Worm (Caenorhabditis elegans): ENCODE results near the gene pod-2.

The pod-2 gene

ce11 chrII:1140689-1141088 lies 4.1 kb downstream of the pod-2 start, which contains the start of gene W09B6.4:
W09B6.4 (minus strand) TSS chrII:1140839.
- TF ChIP-seq egl-43 (GFP tag; IDR thresholded peaks at IDR 0.05) (no peak), saeg-2 (GFP tag; IDR thresholded peaks at IDR 0.05) (no peak), unc-62 (GFP tag; optimal IDR thresholded peaks at IDR 0.05 in 1 of 2) (peak in 1 of 2 experiments; percentile 15), unc-62 (tag; optimal IDR thresholded peaks at IDR 0.05) (no peak), dve-1 (tag; optimal IDR thresholded peaks at IDR 0.05; ENCODE audit: insufficient read depth) (peak; percentile 64), ztf-7 (tag; optimal IDR thresholded peaks at IDR 0.05) (no peak), lin-13 (GFP tag; optimal IDR thresholded peaks at IDR 0.05) (no peak), mep-1 (tag; optimal IDR thresholded peaks at IDR 0.05) (peak; percentile 22), hlh-30 (tag; optimal IDR thresholded peaks at IDR 0.05; ENCODE audit: insufficient read depth) (peak; percentile 44), T20F7.1 (GFP tag; optimal IDR thresholded peaks at IDR 0.05) (peak; percentile 35), daf-8 (GFP tag; IDR thresholded peaks at IDR 0.05) (no peak), aha-1 (tag) (no peak), ama-1 (optimal IDR thresholded peaks at IDR 0.05) (peak; percentile 32), hif-1 (tag; optimal IDR thresholded peaks at IDR 0.05) (no peak), dmd-6 (GFP tag; IDR thresholded peaks at IDR 0.05) (peak; percentile 35), nhr-77 (tag; optimal IDR thresholded peaks at IDR 0.05) (peak; percentile 40), daf-16 (GFP tag; optimal IDR thresholded peaks at IDR 0.05) (no peak), daf-16 (tag; optimal IDR thresholded peaks at IDR 0.05) (peak; percentile 57), mdt-29 (GFP tag; IDR thresholded peaks at IDR 0.05) (0 out of 2 replicates have a peak, but pooled peaks have one; percentile 37), hlh-11 (tag; optimal IDR thresholded peaks at IDR 0.05) (peak; percentile 38), nhr-28 (tag; optimal IDR thresholded peaks at IDR 0.05) (peak; percentile 82), F49E8.2 (tag; optimal IDR thresholded peaks at IDR 0.05; ENCODE audit: borderline replicate concordance) (no peak), pqm-1 (tag; optimal IDR thresholded peaks at IDR 0.05) (peak; percentile 61)

- no peak for TF ChIP-seq hmg-1.1 (GFP tag; IDR thresholded peaks at IDR 0.05)
- no peak for TF ChIP-seq F49E8.2 (tag; optimal IDR thresholded peaks at IDR 0.05; ENCODE audit: borderline replicate concordance)
- no peak for TF ChIP-seq mdl-1 (tag; optimal IDR thresholded peaks at IDR 0.05)
- TF ChIP-seq unc-130 (GFP tag; optimal IDR thresholded peaks at IDR 0.05), result no peak
- TF ChIP-seq hif-1 (tag; optimal IDR thresholded peaks at IDR 0.05), result no peak
- no peak for TF ChIP-seq nhr-102 (tag; optimal IDR thresholded peaks at IDR 0.05)
- 0 out of 2 replicates have a peak, but pooled peaks have one; percentile 30 for TF ChIP-seq mxl-2 (GFP tag; conservative IDR thresholded peaks at IDR 0.05)
- TF ChIP-seq D1046.2 (GFP tag; IDR thresholded peaks at IDR 0.05), result no peak
- no peak for TF ChIP-seq ZK337.2 (GFP tag; IDR thresholded peaks at IDR 0.05)
- TF ChIP-seq dmd-6 (GFP tag; IDR thresholded peaks at IDR 0.05), result no peak
- TF ChIP-seq F37D6.2 (tag; optimal IDR thresholded peaks at IDR 0.05), result no peak
- TF ChIP-seq ceh-82 (tag; optimal IDR thresholded peaks at IDR 0.05), result no peak
- no peak for TF ChIP-seq lin-38 (GFP tag; IDR thresholded peaks at IDR 0.05)
- TF ChIP-seq nhr-237 (tag; optimal IDR thresholded peaks at IDR 0.05), result no peak
- TF ChIP-seq dmd-8 (GFP tag; IDR thresholded peaks at IDR 0.05), result no peak
- TF ChIP-seq arid-1 (GFP tag; conservative IDR thresholded peaks at IDR 0.05), result no peak
- no peak for TF ChIP-seq pqm-1 (tag; optimal IDR thresholded peaks at IDR 0.05)
- no peak for TF ChIP-seq ces-1 (GFP tag; optimal IDR thresholded peaks at IDR 0.05)
- no peak for TF ChIP-seq dpl-1 (GFP tag; optimal IDR thresholded peaks at IDR 0.05)
- TF ChIP-seq ceh-32 (tag; optimal IDR thresholded peaks at IDR 0.05; ENCODE audit: poor library complexity), result no peak
- no peak for TF ChIP-seq nhr-76 (tag; optimal IDR thresholded peaks at IDR 0.05)
- no peak for TF ChIP-seq lin-1 (GFP tag; IDR thresholded peaks at IDR 0.05)
- no peak for TF ChIP-seq zfp-2 (tag; optimal IDR thresholded peaks at IDR 0.05)
- no peak for TF ChIP-seq madf-5 (GFP tag; IDR thresholded peaks at IDR 0.05)
- TF ChIP-seq set-16 (GFP tag; IDR thresholded peaks at IDR 0.05), result peak; percentile 64
- TF ChIP-seq unc-39 (tag; optimal IDR thresholded peaks at IDR 0.05), result no peak
- no peak for TF ChIP-seq ctbp-1 (GFP tag; IDR thresholded peaks at IDR 0.05)
- TF ChIP-seq mes-2 (tag; optimal IDR thresholded peaks at IDR 0.05; ENCODE audit: poor library complexity, severe bottlenecking), result no peak
- TF ChIP-seq zip-2 (tag; optimal IDR thresholded peaks at IDR 0.05), result no peak
- no peak for TF ChIP-seq nhr-28 (tag; optimal IDR thresholded peaks at IDR 0.05)
- TF ChIP-seq Y5F2A.4 (GFP tag; optimal IDR thresholded peaks at IDR 0.05), result no peak
Measured at ce11 chrII:1141720-1142574, 5.4 kb downstream of the pod-2 start.

Data from whole organism, L4 larva.